Fruit fly (Drosophila melanogaster) whole organism, wandering third instar larva: ENCODE results near the gene CG31793.

Experiments used
- CG32264 ChIP-seq: fragments of 200-800 bp; sonication (Bioruptor generic); optimal IDR thresholded peaks from 2 replicates; lab custom pipeline; 2016; ENCODE audit warnings: missing biosample characterization, missing genetic modification characterization
- dl ChIP-seq, 2 experiments: fragments of 175-275, 200-275 bp in 1 of 2; fragments of 200-275 bp in 1 of 2; sonication (Bioruptor generic); optimal IDR thresholded peaks; lab custom pipeline; 2018; ENCODE audit warnings: mild to moderate bottlenecking in 2 of 2, missing biosample characterization in 2 of 2, missing genetic modification characterization in 2 of 2, moderate library complexity in 2 of 2; ENCODE audit not compliant: partially characterized antibody in 2 of 2, insufficient read depth in 1 of 2
- pan ChIP-seq: fragments of >200 bp; optimal IDR thresholded peaks from 2 replicates; lab custom pipeline; 2017
- usp ChIP-seq: fragments of >200 bp; optimal IDR thresholded peaks from 2 replicates; lab custom pipeline; 2017; ENCODE audit warnings: missing biosample characterization, missing genetic modification characterization

- TF ChIP-seq usp (GFP tag; lab: Kevin White, UChicago) (no peak), CG32264 (GFP tag; lab: Kevin White, UChicago) (no peak), pan (lab: Kevin White, UChicago) (no peak), dl (GFP tag; optimal IDR thresholded peaks at IDR 0.05; lab: Kevin White, UChicago; ENCODE audit: insufficient read depth in 1 of 2, partially characterized antibody in 2 of 2) (no peak)
Measured at dm6 chr2L:19041590-19041989, 38.4 kb downstream of the CG31793 start, which contains the start of gene Catsup.
